Fruit fly (Drosophila melanogaster) whole organism, embryonic: ENCODE measurements around the gene chic.

Source experiments
- B-H1 ChIP-seq: fragments of 200-800 bp; sonication (Bioruptor generic); IDR thresholded peaks from 3 replicates; pipeline ENCODE4 v1.3.6; 2022; ENCODE audit warnings: missing biosample characterization, missing genetic modification characterization
- CG12104 ChIP-seq: fragments of 200-800 bp; sonication (Bioruptor generic); optimal IDR thresholded peaks from 3 replicates; lab custom pipeline; 2016; ENCODE audit warnings: missing biosample characterization, missing genetic modification characterization
- CG13424 ChIP-seq: fragments of 200-800 bp; sonication (Bioruptor generic); optimal IDR thresholded peaks from 2 replicates; lab custom pipeline; 2019; ENCODE audit warnings: missing biosample characterization, mild to moderate bottlenecking, missing genetic modification characterization, moderate library complexity
- CG13775 ChIP-seq: fragments of 200-800 bp; sonication (Bioruptor generic); optimal IDR thresholded peaks from 3 replicates; lab custom pipeline; 2017; ENCODE audit warnings: missing biosample characterization, mild to moderate bottlenecking, missing genetic modification characterization
- CG14710 ChIP-seq: fragments of 200-800 bp; sonication (Bioruptor generic); optimal IDR thresholded peaks from 3 replicates; lab custom pipeline; 2019; ENCODE audit warnings: missing biosample characterization, mild to moderate bottlenecking, missing genetic modification characterization, moderate library complexity
- CG15514 ChIP-seq: fragments of 200-800 bp; sonication (Bioruptor generic); optimal IDR thresholded peaks from 3 replicates; lab custom pipeline; 2017; ENCODE audit warnings: missing biosample characterization, missing genetic modification characterization, mild to moderate bottlenecking, moderate library complexity, missing genetic modification reagents
- CG16863 ChIP-seq: fragments of 200-800 bp; sonication (Bioruptor generic); optimal IDR thresholded peaks from 3 replicates; lab custom pipeline; 2016; ENCODE audit warnings: missing biosample characterization, missing genetic modification characterization
- CG17186 ChIP-seq: fragments of 200-800 bp; sonication (Bioruptor generic); optimal IDR thresholded peaks from 3 replicates; lab custom pipeline; 2017; ENCODE audit warnings: missing biosample characterization, missing genetic modification reagents, missing genetic modification characterization
- CG17359 ChIP-seq: fragments of 200-800 bp; sonication (Bioruptor generic); optimal IDR thresholded peaks from 3 replicates; lab custom pipeline; 2018; ENCODE audit warnings: missing biosample characterization, mild to moderate bottlenecking, missing genetic modification characterization, moderate library complexity
- CG1832 ChIP-seq: fragments of 200-800 bp; sonication (Bioruptor generic); optimal IDR thresholded peaks from 2 replicates; lab custom pipeline; 2017; ENCODE audit warnings: missing biosample characterization, mild to moderate bottlenecking, missing genetic modification characterization, inconsistent platforms
- CG2116 ChIP-seq: fragments of 200-800 bp; sonication (Bioruptor generic); optimal IDR thresholded peaks from 3 replicates; lab custom pipeline; 2018; ENCODE audit warnings: missing biosample characterization, mild to moderate bottlenecking, missing genetic modification characterization
- CG42726 ChIP-seq: fragments of 200-800 bp; sonication (Bioruptor generic); IDR thresholded peaks from 2 replicates; pipeline ENCODE4 v1.3.6; 2022; ENCODE audit warnings: missing biosample characterization, missing genetic modification characterization; ENCODE audit not compliant: partially characterized antibody
- CG4328 ChIP-seq: fragments of 200-800 bp; sonication (Bioruptor generic); optimal IDR thresholded peaks from 3 replicates; lab custom pipeline; 2017; ENCODE audit warnings: missing biosample characterization, missing genetic modification reagents, missing genetic modification characterization
- CG4707 ChIP-seq: fragments of 200-800 bp; sonication (Bioruptor generic); optimal IDR thresholded peaks from 2 replicates; lab custom pipeline; 2018; ENCODE audit warnings: missing biosample characterization, mild to moderate bottlenecking, missing genetic modification characterization, moderate library complexity
- CG6254 ChIP-seq: fragments of 200-800 bp; sonication (Bioruptor generic); optimal IDR thresholded peaks from 3 replicates; lab custom pipeline; 2017; ENCODE audit warnings: mild to moderate bottlenecking, missing biosample characterization, missing genetic modification reagents, missing genetic modification characterization
- CG6689 ChIP-seq: fragments of 200-800 bp; sonication (Bioruptor generic); IDR thresholded peaks from 2 replicates; pipeline ENCODE4 v1.3.6; 2022; ENCODE audit warnings: missing biosample characterization, missing genetic modification characterization
- CG6854 ChIP-seq: fragments of 200-800 bp; sonication (Bioruptor generic); optimal IDR thresholded peaks from 3 replicates; lab custom pipeline; 2017; ENCODE audit warnings: missing biosample characterization, mild to moderate bottlenecking, missing genetic modification characterization
- CG7745 ChIP-seq: fragments of 200-800 bp; sonication (Bioruptor generic); optimal IDR thresholded peaks from 2 replicates; lab custom pipeline; 2018; ENCODE audit warnings: missing biosample characterization, mild to moderate bottlenecking, missing genetic modification characterization, moderate library complexity
- CG7928 ChIP-seq: fragments of 200-800 bp; sonication (Bioruptor generic); optimal IDR thresholded peaks from 2 replicates; lab custom pipeline; 2017; ENCODE audit warnings: missing biosample characterization, mild to moderate bottlenecking, missing genetic modification characterization
- CG8290 ChIP-seq, 3 experiments: fragments of 200-800 bp; sonication (Bioruptor generic); optimal IDR thresholded peaks; 2 replicates each; lab custom pipeline; 2016 to 2019; ENCODE audit warnings: missing biosample characterization in 3 of 3, missing genetic modification characterization in 3 of 3, mild to moderate bottlenecking in 2 of 3, moderate library complexity in 1 of 3
- Camta ChIP-seq: fragments of 200-800 bp; sonication (Bioruptor generic); optimal IDR thresholded peaks from 2 replicates; lab custom pipeline; 2016; ENCODE audit warnings: missing biosample characterization, missing genetic modification characterization
- Gug ChIP-seq: fragments of 200-800 bp; sonication (Bioruptor generic); IDR thresholded peaks from 4 replicates; pipeline ENCODE4 v1.3.6; 2022; ENCODE audit warnings: missing biosample characterization, missing genetic modification characterization
- Hmx ChIP-seq: fragments of 200-800 bp; sonication (Bioruptor generic); optimal IDR thresholded peaks from 2 replicates; lab custom pipeline; 2016; ENCODE audit warnings: missing biosample characterization, missing genetic modification characterization
- Kr ChIP-seq: fragments of 200-800 bp; sonication (Bioruptor generic); optimal IDR thresholded peaks from 2 replicates; lab custom pipeline; 2017; ENCODE audit warnings: missing biosample characterization, mild to moderate bottlenecking, missing genetic modification characterization
- MESR4 ChIP-seq: fragments of 200-800 bp; sonication (Bioruptor generic); optimal IDR thresholded peaks from 2 replicates; lab custom pipeline; 2018; ENCODE audit warnings: missing biosample characterization, mild to moderate bottlenecking, missing genetic modification characterization, moderate library complexity
- Mrtf ChIP-seq: fragments of 200-800 bp; sonication (Bioruptor generic); IDR thresholded peaks from 3 replicates; pipeline ENCODE4 v1.3.6; 2022; ENCODE audit warnings: missing biosample characterization, missing genetic modification characterization
- NK7.1 ChIP-seq: fragments of 200-800 bp; sonication (Bioruptor generic); optimal IDR thresholded peaks from 3 replicates; lab custom pipeline; 2016; ENCODE audit warnings: missing biosample characterization, missing genetic modification characterization
- Neu2 ChIP-seq: fragments of 200-800 bp; sonication (Bioruptor generic); optimal IDR thresholded peaks from 3 replicates; lab custom pipeline; 2016; ENCODE audit warnings: missing biosample characterization, missing genetic modification characterization, borderline replicate concordance
- Sox100B ChIP-seq: fragments of 200-800 bp; sonication (Bioruptor generic); optimal IDR thresholded peaks from 3 replicates; lab custom pipeline; 2018; ENCODE audit warnings: missing biosample characterization, mild to moderate bottlenecking, missing genetic modification characterization
- TFAM ChIP-seq: fragments of 200-800 bp; sonication (Bioruptor generic); optimal IDR thresholded peaks from 2 replicates; lab custom pipeline; 2017; ENCODE audit warnings: missing biosample characterization, missing genetic modification characterization, inconsistent platforms
- Vsx1 ChIP-seq: fragments of 200-800 bp; sonication (Bioruptor generic); optimal IDR thresholded peaks from 2 replicates; lab custom pipeline; 2017; ENCODE audit warnings: missing biosample characterization, mild to moderate bottlenecking, missing genetic modification characterization, missing genetic modification reagents
- ash1 ChIP-seq: fragments of 200-800 bp; sonication (Bioruptor generic); optimal IDR thresholded peaks from 2 replicates; lab custom pipeline; 2018; ENCODE audit warnings: missing biosample characterization, mild to moderate bottlenecking, missing genetic modification characterization
- bab2 ChIP-seq: fragments of 200-800 bp; sonication (Bioruptor generic); optimal IDR thresholded peaks from 2 replicates; lab custom pipeline; 2016; ENCODE audit warnings: missing biosample characterization, missing genetic modification characterization
- cato ChIP-seq: fragments of 200-800 bp; sonication (Bioruptor generic); optimal IDR thresholded peaks from 2 replicates; lab custom pipeline; 2016; ENCODE audit warnings: missing biosample characterization, missing genetic modification characterization, borderline replicate concordance
- croc ChIP-seq: fragments of 200-800 bp; sonication (Bioruptor generic); conservative IDR thresholded peaks from 3 replicates; pipeline ENCODE4 v1.3.6; 2022; ENCODE audit warnings: missing biosample characterization, missing genetic modification characterization
- dmrt99B ChIP-seq: fragments of 200-800 bp; sonication (Bioruptor generic); optimal IDR thresholded peaks from 2 replicates; lab custom pipeline; 2018; ENCODE audit warnings: missing biosample characterization, mild to moderate bottlenecking, missing genetic modification characterization, moderate library complexity
- en ChIP-seq: fragments of 200-800 bp; sonication (Bioruptor generic); optimal IDR thresholded peaks from 2 replicates; lab custom pipeline; 2016; ENCODE audit warnings: missing biosample characterization, missing genetic modification characterization
- gsb-n ChIP-seq: fragments of 200-800 bp; sonication (Bioruptor generic); optimal IDR thresholded peaks from 3 replicates; lab custom pipeline; 2018; ENCODE audit warnings: missing biosample characterization, mild to moderate bottlenecking, missing genetic modification characterization
- oc ChIP-seq: fragments of 200-800 bp; sonication (Bioruptor generic); optimal IDR thresholded peaks from 2 replicates; lab custom pipeline; 2018; ENCODE audit warnings: missing biosample characterization, mild to moderate bottlenecking, missing genetic modification characterization, moderate library complexity
- onecut ChIP-seq: fragments of 200-800 bp; sonication (Bioruptor generic); IDR thresholded peaks from 2 replicates; pipeline ENCODE4 v1.3.6; 2022; ENCODE audit warnings: missing biosample characterization, missing genetic modification characterization
- pfk ChIP-seq: fragments of 200-800 bp; sonication (Bioruptor generic); optimal IDR thresholded peaks from 2 replicates; lab custom pipeline; 2018; ENCODE audit warnings: missing biosample characterization, mild to moderate bottlenecking, missing genetic modification characterization, moderate library complexity
- phol ChIP-seq: fragments of 200-800 bp; sonication (Bioruptor generic); optimal IDR thresholded peaks from 3 replicates; lab custom pipeline; 2018; ENCODE audit warnings: missing biosample characterization, mild to moderate bottlenecking, missing genetic modification characterization, moderate library complexity
- pnt ChIP-seq: fragments of 200-800 bp; sonication (Bioruptor generic); optimal IDR thresholded peaks from 3 replicates; lab custom pipeline; 2016; ENCODE audit warnings: missing biosample characterization, missing genetic modification characterization
- rib ChIP-seq: fragments of 200-800 bp; sonication (Bioruptor generic); IDR thresholded peaks from 2 replicates; pipeline ENCODE4 v1.3.6; 2022; ENCODE audit warnings: missing biosample characterization, missing genetic modification characterization
- sd ChIP-seq: fragments of 200-800 bp; sonication (Bioruptor generic); optimal IDR thresholded peaks from 3 replicates; lab custom pipeline; 2018; ENCODE audit warnings: missing biosample characterization, mild to moderate bottlenecking, missing genetic modification characterization, moderate library complexity
- sens-2 ChIP-seq: fragments of 200-800 bp; sonication (Bioruptor generic); IDR thresholded peaks from 2 replicates; pipeline ENCODE4 v1.3.6; 2022; ENCODE audit warnings: missing biosample characterization, missing genetic modification characterization
- sim ChIP-seq: fragments of 200-800 bp; sonication (Bioruptor generic); IDR thresholded peaks from 2 replicates; pipeline ENCODE4 v1.3.6; 2022; ENCODE audit warnings: missing biosample characterization, missing genetic modification characterization
- sug ChIP-seq: fragments of 200-800 bp; optimal IDR thresholded peaks from 2 replicates; lab custom pipeline; 2019; ENCODE audit warnings: missing biosample characterization, mild to moderate bottlenecking, missing genetic modification characterization, moderate library complexity
- usp ChIP-seq: fragments of >200 bp; optimal IDR thresholded peaks from 2 replicates; lab custom pipeline; 2017; ENCODE audit warnings: missing biosample characterization, missing genetic modification characterization
- zfh1 ChIP-seq: fragments of 200-800 bp; sonication (Bioruptor generic); IDR thresholded peaks from 3 replicates; pipeline ENCODE4 v1.3.6; 2022; ENCODE audit warnings: missing biosample characterization, missing genetic modification characterization

The chic gene

DNA sequence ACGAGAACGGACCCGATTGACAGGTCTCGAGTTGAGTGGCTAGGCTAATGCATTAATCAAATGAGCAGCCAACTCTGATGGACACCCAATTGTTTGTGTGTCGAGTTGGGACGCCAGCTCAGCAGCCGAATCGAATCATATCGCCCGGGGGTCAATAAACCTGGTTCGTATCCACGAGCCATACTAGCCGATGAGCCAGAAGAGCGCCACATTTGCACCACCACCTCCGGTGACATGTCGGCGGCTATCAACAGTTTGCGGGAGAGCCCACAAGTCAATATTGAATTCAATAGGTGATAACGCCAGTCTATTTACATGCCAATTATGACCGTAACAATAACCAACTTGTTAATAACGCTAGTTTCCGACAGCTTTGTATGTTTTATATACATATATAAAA is 6.7 kb downstream of the chic start (continued):
- TF ChIP-seq ash1 (GFP tag; lab: Kevin White, UChicago): peak; percentile 49
- TF ChIP-seq CG6689 (GFP tag; lab: Robert Waterston, UW): peak; percentile 33; the same call in 1 of the 2 replicates
- TF ChIP-seq CG13775: no peak
- TF ChIP-seq Sox100B (GFP tag; lab: Kevin White, UChicago): peak; percentile 76
- TF ChIP-seq CG16863 (GFP tag; lab: Kevin White, UChicago): no peak
- TF ChIP-seq sug (tag; lab: Kevin White, UChicago): peak; percentile 83
- TF ChIP-seq cato (GFP tag; lab: Kevin White, UChicago): no peak
- no peak for TF ChIP-seq oc (tag; lab: Kevin White, UChicago)
- TF ChIP-seq CG14710: peak; percentile 43
- peak; percentile 6 for TF ChIP-seq MESR4 (GFP tag; lab: Kevin White, UChicago)
- TF ChIP-seq rib (GFP tag; lab: Robert Waterston, UW): no peak
- TF ChIP-seq usp (GFP tag; lab: Kevin White, UChicago): no peak
- TF ChIP-seq zfh1: no peak
- no peak for TF ChIP-seq Hmx (GFP tag; lab: Kevin White, UChicago)
- no peak for TF ChIP-seq Neu2
- no peak for TF ChIP-seq sens-2
- TF ChIP-seq onecut (GFP tag; lab: Robert Waterston, UW): peak; percentile 66
- peak; percentile 57 for TF ChIP-seq gsb-n (tag; lab: Kevin White, UChicago)
- TF ChIP-seq CG17186 (GFP tag; lab: Kevin White, UChicago): no peak
- no peak for TF ChIP-seq phol (tag; lab: Kevin White, UChicago)
- peak; percentile 66 for TF ChIP-seq CG13424 (tag; lab: Kevin White, UChicago)
- TF ChIP-seq CG42726 (GFP tag; lab: Robert Waterston, UW): no peak
- TF ChIP-seq CG8290 (GFP tag; optimal IDR thresholded peaks at IDR 0.05; lab: Kevin White, UChicago): peak; percentile 15
- peak in 1 of 2 experiments; percentile 87 for TF ChIP-seq CG8290 (tag; optimal IDR thresholded peaks at IDR 0.05; lab: Kevin White, UChicago)
- TF ChIP-seq CG6854 (GFP tag; lab: Kevin White, UChicago): peak; percentile 48
- TF ChIP-seq CG4328 (GFP tag; lab: Kevin White, UChicago): peak; percentile 78
- TF ChIP-seq CG7928 (GFP tag; lab: Kevin White, UChicago): peak; percentile 45
- TF ChIP-seq Camta (GFP tag; lab: Kevin White, UChicago): peak; percentile 11
- peak; percentile 48 for TF ChIP-seq dmrt99B (tag; lab: Kevin White, UChicago)
- peak; percentile 65 for TF ChIP-seq CG4707
- no peak for TF ChIP-seq CG7745
- no peak for TF ChIP-seq sim (GFP tag; lab: Robert Waterston, UW)
- TF ChIP-seq Gug (GFP tag; lab: Robert Waterston, UW): no peak
- TF ChIP-seq CG15514 (GFP tag; lab: Kevin White, UChicago): peak; percentile 66
- no peak for TF ChIP-seq bab2
- TF ChIP-seq sd: peak; percentile 42
- TF ChIP-seq pnt (GFP tag; lab: Kevin White, UChicago): no peak
- no peak for TF ChIP-seq Mrtf (GFP tag; lab: Robert Waterston, UW)
- no peak for TF ChIP-seq croc
- TF ChIP-seq en (GFP tag; lab: Kevin White, UChicago): no peak
- TF ChIP-seq CG6254 (GFP tag; lab: Kevin White, UChicago): peak; percentile 42
- TF ChIP-seq Vsx1: peak; percentile 86
- TF ChIP-seq CG12104 (GFP tag; lab: Kevin White, UChicago): peak; percentile 33
- TF ChIP-seq TFAM (GFP tag; lab: Kevin White, UChicago): no peak
- peak; percentile 9 for TF ChIP-seq CG2116 (GFP tag; lab: Kevin White, UChicago)
- TF ChIP-seq pfk: peak; percentile 59
- no peak for TF ChIP-seq CG1832 (GFP tag; lab: Kevin White, UChicago)
- TF ChIP-seq B-H1 (GFP tag; lab: Robert Waterston, UW): no peak; the same call in 2 of the 3 replicates
- TF ChIP-seq NK7.1 (GFP tag; lab: Kevin White, UChicago): peak; percentile 9
- TF ChIP-seq CG17359 (tag; lab: Kevin White, UChicago): peak; percentile 67
- no peak for TF ChIP-seq Kr (GFP tag; lab: Kevin White, UChicago)
